Worm (Caenorhabditis elegans) whole organism, late embryonic: Measurements from ENCODE around the gene aak-2.

Experiments used
- C08G9.2 ChIP-seq: sonication (generic microtip); optimal IDR thresholded peaks from 2 replicates; lab custom pipeline; 2016; ENCODE audit warnings: mild to moderate bottlenecking, missing genetic modification characterization, moderate library complexity, missing compliant biosample characterization
- F13H6.1 ChIP-seq: sonication (generic microtip); optimal IDR thresholded peaks from 2 replicates; lab custom pipeline; 2016; ENCODE audit warnings: missing genetic modification characterization, missing compliant biosample characterization
- K09A11.1 ChIP-seq: sonication (generic microtip); optimal IDR thresholded peaks from 2 replicates; lab custom pipeline; 2017; ENCODE audit warnings: antibody characterized with exemption, mild to moderate bottlenecking, missing genetic modification characterization, missing compliant biosample characterization; ENCODE audit not compliant: insufficient read depth
- Y22D7AL.16 ChIP-seq: sonication (generic microtip); optimal IDR thresholded peaks from 2 replicates; lab custom pipeline; 2016; ENCODE audit warnings: missing genetic modification characterization, missing compliant biosample characterization
- ceh-14 ChIP-seq: sonication (generic microtip); optimal IDR thresholded peaks from 2 replicates; lab custom pipeline; 2016; ENCODE audit warnings: missing genotype, missing genetic modification characterization, missing compliant biosample characterization
- ceh-18 ChIP-seq: sonication (generic microtip); optimal IDR thresholded peaks from 2 replicates; lab custom pipeline; 2016; ENCODE audit warnings: missing genetic modification characterization, missing compliant biosample characterization
- ceh-2 ChIP-seq: sonication (generic microtip); optimal IDR thresholded peaks from 2 replicates; lab custom pipeline; 2016; ENCODE audit warnings: missing genotype, missing genetic modification characterization, missing compliant biosample characterization
- ceh-31 ChIP-seq: sonication (generic microtip); optimal IDR thresholded peaks from 2 replicates; lab custom pipeline; 2016; ENCODE audit warnings: missing genetic modification characterization, missing compliant biosample characterization
- ceh-48 ChIP-seq: sonication (generic microtip); optimal IDR thresholded peaks from 2 replicates; lab custom pipeline; 2016; ENCODE audit warnings: missing genetic modification characterization, inconsistent platforms, missing compliant biosample characterization
- ceh-6 ChIP-seq: fragments of 200-800 bp; sonication (Bioruptor generic); optimal IDR thresholded peaks from 2 replicates; lab custom pipeline; 2018; ENCODE audit warnings: mild to moderate bottlenecking, missing genetic modification characterization, missing compliant biosample characterization
- dmd-4 ChIP-seq: sonication (generic microtip); optimal IDR thresholded peaks from 2 replicates; lab custom pipeline; 2016; ENCODE audit warnings: borderline replicate concordance, missing genetic modification characterization, missing compliant biosample characterization
- elt-2 ChIP-seq: sonication (generic microtip); optimal IDR thresholded peaks from 2 replicates; lab custom pipeline; 2016; ENCODE audit warnings: missing genetic modification reagents, missing genetic modification characterization, missing compliant biosample characterization
- ets-4 ChIP-seq: sonication (generic microtip); optimal IDR thresholded peaks from 2 replicates; lab custom pipeline; 2016; ENCODE audit warnings: missing genetic modification characterization, missing compliant biosample characterization
- eyg-1 ChIP-seq: sonication (generic microtip); optimal IDR thresholded peaks from 2 replicates; lab custom pipeline; 2016; ENCODE audit warnings: missing genotype, missing genetic modification characterization, missing compliant biosample characterization
- fax-1 ChIP-seq: sonication (generic microtip); optimal IDR thresholded peaks from 2 replicates; lab custom pipeline; 2016; ENCODE audit warnings: missing genotype, missing genetic modification characterization, missing compliant biosample characterization
- fkh-6 ChIP-seq: sonication (generic microtip); optimal IDR thresholded peaks from 2 replicates; lab custom pipeline; 2016; ENCODE audit warnings: missing genetic modification characterization, missing compliant biosample characterization
- gmeb-2 ChIP-seq: sonication (generic microtip); optimal IDR thresholded peaks from 2 replicates; lab custom pipeline; 2016; ENCODE audit warnings: missing genetic modification characterization, inconsistent platforms, missing compliant biosample characterization
- madf-2 ChIP-seq: sonication (generic microtip); optimal IDR thresholded peaks from 2 replicates; lab custom pipeline; 2017; ENCODE audit warnings: missing genetic modification characterization, missing compliant biosample characterization
- nfya-1 ChIP-seq: sonication (generic microtip); optimal IDR thresholded peaks from 2 replicates; lab custom pipeline; 2017; ENCODE audit warnings: missing genetic modification characterization, mild to moderate bottlenecking, missing compliant biosample characterization, antibody characterized with exemption, moderate library complexity
- nhr-232 ChIP-seq: sonication (generic microtip); optimal IDR thresholded peaks from 2 replicates; lab custom pipeline; 2016; ENCODE audit warnings: missing genetic modification characterization, missing compliant biosample characterization
- pha-2 ChIP-seq: sonication (generic microtip); optimal IDR thresholded peaks from 2 replicates; lab custom pipeline; 2017; ENCODE audit warnings: mild to moderate bottlenecking, missing genetic modification characterization, missing compliant biosample characterization
- pha-4 ChIP-seq: fragments of 150-350 bp; optimal IDR thresholded peaks from 2 replicates; lab custom pipeline; 2018; ENCODE audit warnings: missing biosample characterization, missing genetic modification reagents, missing genetic modification characterization
- pqm-1 ChIP-seq: sonication (generic microtip); optimal IDR thresholded peaks from 2 replicates; lab custom pipeline; 2016; ENCODE audit warnings: missing genetic modification characterization, missing compliant biosample characterization
- ref-2 ChIP-seq: sonication (generic microtip); optimal IDR thresholded peaks from 2 replicates; lab custom pipeline; 2016; ENCODE audit warnings: missing genetic modification characterization, missing compliant biosample characterization
- sox-2 ChIP-seq: fragments of 200-800 bp; sonication (Bioruptor generic); IDR thresholded peaks from 2 replicates; pipeline ENCODE4 v1.3.6; 2022; ENCODE audit warnings: missing genetic modification reagents, missing genetic modification characterization, missing compliant biosample characterization
- sox-4 ChIP-seq: sonication (generic microtip); optimal IDR thresholded peaks from 2 replicates; lab custom pipeline; 2017; ENCODE audit warnings: mild to moderate bottlenecking, missing genetic modification characterization, inconsistent platforms, missing compliant biosample characterization
- syd-9 ChIP-seq: sonication (generic microtip); optimal IDR thresholded peaks from 2 replicates; lab custom pipeline; 2016; ENCODE audit warnings: mild to moderate bottlenecking, missing genetic modification characterization, moderate library complexity, missing compliant biosample characterization
- tbx-2 ChIP-seq: sonication (generic microtip); optimal IDR thresholded peaks from 2 replicates; lab custom pipeline; 2016; ENCODE audit warnings: missing genetic modification characterization, missing compliant biosample characterization
- tbx-7 ChIP-seq: sonication (generic microtip); optimal IDR thresholded peaks from 2 replicates; lab custom pipeline; 2016; ENCODE audit warnings: missing genotype, missing genetic modification characterization, missing compliant biosample characterization
- unc-3 ChIP-seq, 2 experiments: fragments of 200-800 bp in 1 of 2; sonication (Bioruptor generic) in 1 of 2; sonication (generic microtip) in 1 of 2; conservative IDR thresholded peaks in 1 of 2; optimal IDR thresholded peaks in 1 of 2; 2 replicates each; pipeline versions ENCODE4 v1.3.6 to Lab custom; 2016 to 2022; ENCODE audit warnings: missing compliant biosample characterization in 2 of 2, missing genetic modification characterization in 2 of 2, missing genetic modification reagents in 1 of 2
- unc-55 ChIP-seq: sonication (generic microtip); optimal IDR thresholded peaks from 2 replicates; lab custom pipeline; 2017; ENCODE audit warnings: missing biosample characterization, missing genetic modification reagents, missing genetic modification characterization
- zip-5 ChIP-seq: sonication (generic microtip); optimal IDR thresholded peaks from 2 replicates; lab custom pipeline; 2016; ENCODE audit warnings: missing genetic modification characterization, missing compliant biosample characterization
- ztf-16 ChIP-seq: sonication (generic microtip); optimal IDR thresholded peaks from 2 replicates; lab custom pipeline; 2017; ENCODE audit warnings: missing genetic modification characterization, missing compliant biosample characterization

Gene aak-2

ce11 chrX:16807015-16807414, 11.1 kb downstream of the aak-2 start, which contains the start of gene mec-4:
Gene mec-4, minus strand, starts transcription at chrX:16807115.
- TF ChIP-seq ets-4 (tag; lab: Kevin White, UChicago) (no peak), tbx-2 (no peak), sox-2 (GFP tag; lab: Robert Waterston, UW) (no peak), sox-4 (tag; lab: Kevin White, UChicago) (no peak), nfya-1 (tag; lab: Kevin White, UChicago) (no peak), nhr-232 (tag; lab: Kevin White, UChicago) (no peak), pha-4 (no peak), ceh-2 (no peak), ceh-31 (no peak), tbx-7 (tag; lab: Kevin White, UChicago) (no peak), ceh-48 (tag; lab: Kevin White, UChicago) (no peak), K09A11.1 (tag; lab: Kevin White, UChicago) (no peak), ref-2 (no peak), ceh-14 (tag; lab: Kevin White, UChicago) (no peak), dmd-4 (no peak)

ce11 chrX:16808526-16808925, 12.6 kb downstream of the aak-2 start:
- TF ChIP-seq elt-2 = no peak
- no peak for TF ChIP-seq ztf-16 (tag; lab: Kevin White, UChicago)
- TF ChIP-seq tbx-2 = no peak
- no peak for TF ChIP-seq Y22D7AL.16 (tag; lab: Kevin White, UChicago)
- no peak for TF ChIP-seq pqm-1 (tag; lab: Kevin White, UChicago)
- no peak for TF ChIP-seq ceh-2
- no peak for TF ChIP-seq ceh-6 (GFP tag; lab: Kevin White, UChicago)
- no peak for TF ChIP-seq nhr-232 (tag; lab: Kevin White, UChicago)
- no peak for TF ChIP-seq eyg-1 (tag; lab: Kevin White, UChicago)

- TF ChIP-seq eyg-1 (tag; lab: Kevin White, UChicago) (no peak), unc-55 (GFP tag; lab: Kevin White, UChicago) (no peak), madf-2 (tag; lab: Kevin White, UChicago) (no peak), sox-2 (GFP tag; lab: Robert Waterston, UW) (no peak), syd-9 (tag; lab: Kevin White, UChicago) (no peak), gmeb-2 (tag; lab: Kevin White, UChicago) (no peak), ref-2 (no peak), unc-3 (GFP tag; conservative IDR thresholded peaks at IDR 0.05; lab: Robert Waterston, UW) (no peak), unc-3 (tag; optimal IDR thresholded peaks at IDR 0.05; lab: Kevin White, UChicago) (no peak)
Measured at ce11 chrX:16809689-16810088, 13.8 kb downstream of the aak-2 start.

- TF ChIP-seq unc-55 (GFP tag; lab: Kevin White, UChicago) = peak; percentile 39
- no peak for TF ChIP-seq zip-5
- no peak for TF ChIP-seq nhr-232 (tag; lab: Kevin White, UChicago)
- peak; percentile 37 for TF ChIP-seq ceh-18
- peak; percentile 34 for TF ChIP-seq C08G9.2 (tag; lab: Kevin White, UChicago)
- TF ChIP-seq, all 69 proteins: peak for 3
Measured at ce11 chrX:16811974-16812373, 16.1 kb downstream of the aak-2 start.

- TF ChIP-seq ztf-16 (tag; lab: Kevin White, UChicago) = no peak
- no peak for TF ChIP-seq fkh-6 (tag; lab: Kevin White, UChicago)
- no peak for TF ChIP-seq F13H6.1
- no peak for TF ChIP-seq madf-2 (tag; lab: Kevin White, UChicago)
- no peak for TF ChIP-seq fax-1 (tag; lab: Kevin White, UChicago)
- TF ChIP-seq pha-2 (tag; lab: Kevin White, UChicago) = no peak
Measured at ce11 chrX:16813148-16813547, 17.3 kb downstream of the aak-2 start.
